Fruit fly (Drosophila melanogaster) whole organism, wandering third instar larva: Measurements from ENCODE around the gene Cpr67Fa1.

Source experiments
- Abd-B ChIP-seq: fragments of >200 bp; optimal IDR thresholded peaks from 2 replicates; lab custom pipeline; 2017; ENCODE audit warnings: missing biosample characterization, missing genetic modification characterization
- CG32264 ChIP-seq: fragments of 200-800 bp; sonication (Bioruptor generic); optimal IDR thresholded peaks from 2 replicates; lab custom pipeline; 2016; ENCODE audit warnings: missing biosample characterization, missing genetic modification characterization
- CG9705 ChIP-seq: fragments of 200-800 bp; sonication (Bioruptor generic); optimal IDR thresholded peaks from 2 replicates; lab custom pipeline; 2018; ENCODE audit warnings: missing biosample characterization, mild to moderate bottlenecking, missing genetic modification characterization
- CrebA ChIP-seq: fragments of 200-800 bp; sonication (Bioruptor generic); optimal IDR thresholded peaks from 2 replicates; lab custom pipeline; 2016; ENCODE audit warnings: missing biosample characterization, mild to moderate bottlenecking, missing genetic modification characterization, borderline replicate concordance
- Dfd ChIP-seq: fragments of >200 bp; optimal IDR thresholded peaks from 2 replicates; lab custom pipeline; 2017; ENCODE audit warnings: missing biosample characterization, missing genetic modification characterization
- Dif ChIP-seq: fragments of 200-275, 200-300 bp; sonication (Bioruptor generic); optimal IDR thresholded peaks from 2 replicates; lab custom pipeline; 2018; ENCODE audit warnings: missing biosample characterization, missing genetic modification characterization; ENCODE audit not compliant: partially characterized antibody
- GATAd ChIP-seq: sonication (Bioruptor generic); optimal IDR thresholded peaks from 2 replicates; lab custom pipeline; 2016; ENCODE audit warnings: missing biosample characterization, missing genetic modification characterization
- HLH106 ChIP-seq: fragments of 200-800 bp; optimal IDR thresholded peaks from 3 replicates; lab custom pipeline; 2019; ENCODE audit warnings: missing biosample characterization, mild to moderate bottlenecking, missing genetic modification characterization, moderate library complexity
- Hnf4 ChIP-seq: fragments of 200-800 bp; sonication (Bioruptor generic); optimal IDR thresholded peaks from 2 replicates; lab custom pipeline; 2016; ENCODE audit warnings: missing biosample characterization, mild to moderate bottlenecking, missing genetic modification characterization
- Hr78 ChIP-seq: fragments of >200 bp; optimal IDR thresholded peaks from 2 replicates; lab custom pipeline; 2017; ENCODE audit warnings: missing biosample characterization, missing genetic modification characterization
- Hr83 ChIP-seq: fragments of 200-300 bp; sonication (Bioruptor generic); optimal IDR thresholded peaks from 2 replicates; lab custom pipeline; 2016; ENCODE audit warnings: missing biosample characterization, mild to moderate bottlenecking, missing genetic modification characterization, moderate library complexity; ENCODE audit not compliant: poor library complexity, severe bottlenecking
- Jra ChIP-seq: sonication (Bioruptor generic); optimal IDR thresholded peaks from 2 replicates; lab custom pipeline; 2016; ENCODE audit warnings: missing biosample characterization, missing genetic modification characterization
- Myc ChIP-seq: fragments of >200 bp; optimal IDR thresholded peaks from 2 replicates; lab custom pipeline; 2017
- N ChIP-seq: fragments of >200 bp; optimal IDR thresholded peaks from 2 replicates; lab custom pipeline; 2018; ENCODE audit warnings: missing biosample characterization, missing external identifiers, missing genetic modification characterization
- OdsH ChIP-seq: fragments of 200-800 bp; sonication (Bioruptor generic); optimal IDR thresholded peaks from 2 replicates; lab custom pipeline; 2016; ENCODE audit warnings: missing biosample characterization, mild to moderate bottlenecking, missing genetic modification characterization
- Rel ChIP-seq, 2 experiments: fragments of 200-800 bp; sonication (Bioruptor generic) in 1 of 2; optimal IDR thresholded peaks; 2 replicates in 1 of 2; 3 replicates in 1 of 2; lab custom pipeline; 2016 to 2019; ENCODE audit warnings: mild to moderate bottlenecking in 2 of 2, missing biosample characterization in 2 of 2, missing genetic modification characterization in 2 of 2, moderate library complexity in 1 of 2
- Sp1 ChIP-seq: fragments of 200-800 bp; sonication (Bioruptor generic); optimal IDR thresholded peaks from 3 replicates; lab custom pipeline; 2019; ENCODE audit warnings: missing biosample characterization, mild to moderate bottlenecking, missing genetic modification characterization, moderate library complexity
- Vsx2 ChIP-seq: fragments of 200-300, 225-300 bp; sonication (Bioruptor generic); optimal IDR thresholded peaks from 2 replicates; lab custom pipeline; 2018; ENCODE audit warnings: missing biosample characterization, missing genetic modification characterization; ENCODE audit not compliant: partially characterized antibody
- br ChIP-seq: fragments of 200-800 bp; sonication (Bioruptor generic); optimal IDR thresholded peaks from 2 replicates; lab custom pipeline; 2016; ENCODE audit warnings: missing biosample characterization, missing genetic modification characterization
- dl ChIP-seq, 2 experiments: fragments of 175-275, 200-275 bp in 1 of 2; fragments of 200-275 bp in 1 of 2; sonication (Bioruptor generic); optimal IDR thresholded peaks; lab custom pipeline; 2018; ENCODE audit warnings: mild to moderate bottlenecking in 2 of 2, missing biosample characterization in 2 of 2, missing genetic modification characterization in 2 of 2, moderate library complexity in 2 of 2; ENCODE audit not compliant: partially characterized antibody in 2 of 2, insufficient read depth in 1 of 2
- dmrt93B ChIP-seq: fragments of 200-800 bp; sonication (Bioruptor generic); optimal IDR thresholded peaks from 2 replicates; lab custom pipeline; 2018; ENCODE audit warnings: missing biosample characterization, mild to moderate bottlenecking, missing genetic modification characterization
- dsf ChIP-seq: sonication (Bioruptor generic); optimal IDR thresholded peaks from 2 replicates; lab custom pipeline; 2016; ENCODE audit warnings: missing biosample characterization, missing genetic modification characterization, borderline replicate concordance
- ey ChIP-seq: fragments of 200-800 bp; sonication (Bioruptor generic); optimal IDR thresholded peaks from 2 replicates; lab custom pipeline; 2016; ENCODE audit warnings: missing biosample characterization, missing genetic modification characterization
- foxo ChIP-seq, 2 experiments: fragments of 200-800 bp; sonication (Bioruptor generic); optimal IDR thresholded peaks; 2 replicates in 1 of 2; 3 replicates in 1 of 2; lab custom pipeline; 2016 to 2017; ENCODE audit warnings: missing biosample characterization in 2 of 2, missing genetic modification characterization in 2 of 2
- fru ChIP-seq: fragments of 200-800 bp; sonication (Bioruptor generic); optimal IDR thresholded peaks from 3 replicates; lab custom pipeline; 2016; ENCODE audit warnings: missing biosample characterization, mild to moderate bottlenecking, missing genetic modification characterization
- h ChIP-seq: fragments of 200-800 bp; sonication (Bioruptor generic); optimal IDR thresholded peaks from 3 replicates; lab custom pipeline; 2016; ENCODE audit warnings: missing biosample characterization, mild to moderate bottlenecking, missing genetic modification characterization
- jim ChIP-seq: fragments of 175-275, 200-325 bp; sonication (Bioruptor generic); optimal IDR thresholded peaks from 2 replicates; lab custom pipeline; 2016; ENCODE audit warnings: missing biosample characterization, mild to moderate bottlenecking, missing genetic modification characterization
- lola ChIP-seq: fragments of >200 bp; optimal IDR thresholded peaks from 2 replicates; lab custom pipeline; 2017; ENCODE audit warnings: missing biosample characterization, missing genetic modification characterization
- pan ChIP-seq: fragments of >200 bp; optimal IDR thresholded peaks from 2 replicates; lab custom pipeline; 2017
- psq ChIP-seq: fragments of 200-800 bp; sonication (Bioruptor generic); optimal IDR thresholded peaks from 3 replicates; lab custom pipeline; 2017; ENCODE audit warnings: missing biosample characterization, mild to moderate bottlenecking, missing genetic modification characterization, moderate library complexity
- rgr ChIP-seq: fragments of 200-800 bp; sonication (Bioruptor generic); optimal IDR thresholded peaks from 3 replicates; lab custom pipeline; 2016; ENCODE audit warnings: missing biosample characterization, mild to moderate bottlenecking, missing genetic modification characterization
- sage ChIP-seq: fragments of 200-800 bp; sonication (Bioruptor generic); optimal IDR thresholded peaks from 2 replicates; lab custom pipeline; 2016; ENCODE audit warnings: missing biosample characterization, mild to moderate bottlenecking, missing genetic modification characterization
- sv ChIP-seq: fragments of 200-800 bp; sonication (Bioruptor generic); optimal IDR thresholded peaks from 3 replicates; lab custom pipeline; 2016; ENCODE audit warnings: missing biosample characterization, missing genetic modification characterization
- tai ChIP-seq: sonication (Bioruptor generic); optimal IDR thresholded peaks from 2 replicates; lab custom pipeline; 2016; ENCODE audit warnings: missing biosample characterization, missing genetic modification characterization
- usp ChIP-seq: fragments of >200 bp; optimal IDR thresholded peaks from 2 replicates; lab custom pipeline; 2017; ENCODE audit warnings: missing biosample characterization, missing genetic modification characterization
- woc ChIP-seq: sonication (Bioruptor generic); optimal IDR thresholded peaks from 2 replicates; lab custom pipeline; 2016; ENCODE audit warnings: missing biosample characterization, mild to moderate bottlenecking, missing genetic modification characterization

Cpr67Fa1 gene

DNA sequence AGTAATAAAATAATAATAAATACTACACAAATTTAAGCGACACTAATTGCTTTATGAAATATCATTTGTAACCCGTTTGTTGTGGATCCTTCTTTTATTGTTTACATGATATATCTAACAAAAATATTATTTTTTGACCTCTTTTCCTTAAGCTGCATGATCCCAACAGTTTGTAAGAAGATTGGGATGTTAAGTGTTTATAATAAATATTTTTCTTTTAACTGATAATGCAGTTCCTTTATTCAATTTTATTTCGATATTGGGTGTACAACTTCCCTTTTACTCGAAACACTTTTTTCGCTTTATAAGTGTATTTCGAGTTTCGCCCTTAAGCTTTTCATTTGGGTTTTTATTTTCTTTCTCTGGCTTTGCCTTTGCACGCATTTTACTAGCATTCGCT, 36.2 kb upstream of the Cpr67Fa1 start:
- TF ChIP-seq foxo (GFP tag; optimal IDR thresholded peaks at IDR 0.05; lab: Kevin White, UChicago) (no peak), Myc (lab: Kevin White, UChicago) (no peak), h (GFP tag; lab: Kevin White, UChicago) (no peak), OdsH (GFP tag; lab: Kevin White, UChicago) (no peak), tai (GFP tag; lab: Kevin White, UChicago) (no peak), CG32264 (no peak), CG9705 (no peak), HLH106 (no peak), CrebA (GFP tag; lab: Kevin White, UChicago) (no peak), GATAd (no peak), sage (no peak), pan (no peak), Abd-B (no peak), woc (GFP tag; lab: Kevin White, UChicago) (no peak)
- TF ChIP-seq, all 38 proteins: peak for 0

DNA sequence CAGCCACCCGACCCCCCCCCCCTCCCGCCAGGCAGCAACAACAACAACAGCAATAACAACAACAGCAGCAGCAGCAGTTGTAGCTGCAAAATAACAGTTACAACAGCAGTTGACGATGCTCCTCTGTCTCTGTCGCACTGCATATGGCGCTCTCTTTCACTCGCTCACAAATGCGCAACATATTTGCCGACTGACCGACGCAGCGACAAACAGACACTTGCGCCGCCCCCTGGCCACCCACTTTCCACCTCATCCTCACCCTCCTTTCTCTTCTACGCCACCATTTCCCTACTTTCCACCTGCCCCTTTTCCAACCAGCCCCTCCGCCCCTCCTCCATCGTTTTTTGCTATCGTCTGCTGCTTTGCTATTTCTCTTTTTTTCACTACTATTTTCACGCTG, 35.8 kb upstream of the Cpr67Fa1 start:
- TF ChIP-seq Dfd (GFP tag; lab: Kevin White, UChicago) (peak; percentile 83), N (no peak), Myc (lab: Kevin White, UChicago) (no peak), CrebA (GFP tag; lab: Kevin White, UChicago) (no peak), HLH106 (no peak), sage (no peak), Jra (GFP tag; lab: Kevin White, UChicago) (no peak), dsf (no peak)

DNA sequence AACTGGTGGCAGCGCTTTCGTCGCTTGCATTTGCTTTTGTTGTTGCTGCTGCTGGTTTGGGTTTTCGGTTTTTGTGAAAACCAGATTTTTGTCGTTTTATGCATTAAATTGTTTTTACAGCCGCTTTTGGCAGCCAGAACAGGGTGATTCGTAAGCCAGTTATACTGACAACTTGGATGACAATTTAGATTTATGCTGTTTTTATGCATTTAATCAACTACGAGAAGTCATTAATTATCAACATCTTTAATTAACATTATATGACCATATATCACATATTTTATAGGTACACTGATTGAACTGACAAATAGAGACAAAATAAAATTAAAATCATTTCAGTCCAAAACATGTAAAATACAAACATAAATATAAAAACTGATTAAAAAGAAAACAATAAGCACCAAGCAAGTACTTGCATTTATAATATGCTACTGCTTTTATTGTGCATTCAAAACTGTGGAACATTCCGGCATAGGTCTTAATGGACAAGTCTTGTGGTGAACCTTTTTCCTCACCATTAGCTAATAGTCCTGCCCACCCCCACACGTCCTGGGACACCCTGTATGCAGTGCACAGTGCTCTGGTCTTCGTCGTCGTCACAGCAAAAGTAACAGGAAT, 34.9 kb upstream of the Cpr67Fa1 start:
- peak; percentile 77 for TF ChIP-seq OdsH (GFP tag; lab: Kevin White, UChicago)
- TF ChIP-seq woc (GFP tag; lab: Kevin White, UChicago) = peak; percentile 67
- TF ChIP-seq ey (GFP tag; lab: Kevin White, UChicago) = peak; percentile 85
- TF ChIP-seq Hr83 (GFP tag; lab: Kevin White, UChicago) = no peak
- no peak for TF ChIP-seq pan
- TF ChIP-seq dmrt93B = peak; percentile 87
- peak in 1 of 2 experiments; percentile 90 for TF ChIP-seq foxo (GFP tag; optimal IDR thresholded peaks at IDR 0.05; lab: Kevin White, UChicago)
- TF ChIP-seq psq = peak; percentile 81
- no peak for TF ChIP-seq CrebA (GFP tag; lab: Kevin White, UChicago)
- peak; percentile 82 for TF ChIP-seq h (GFP tag; lab: Kevin White, UChicago)
- TF ChIP-seq sage = peak; percentile 53
- peak; percentile 43 for TF ChIP-seq Jra (GFP tag; lab: Kevin White, UChicago)
- peak; percentile 79 for TF ChIP-seq fru
- peak; percentile 79 for TF ChIP-seq CG9705
- peak; percentile 79 for TF ChIP-seq rgr (GFP tag; lab: Kevin White, UChicago)
- peak; percentile 93 for TF ChIP-seq Sp1 (GFP tag; lab: Kevin White, UChicago)
- peak; percentile 57 for TF ChIP-seq tai (GFP tag; lab: Kevin White, UChicago)
- no peak for TF ChIP-seq Hr78 (GFP tag; lab: Kevin White, UChicago)
- TF ChIP-seq Hnf4 (GFP tag; lab: Kevin White, UChicago) = peak; percentile 34
- peak; percentile 88 for TF ChIP-seq HLH106
- TF ChIP-seq sv (GFP tag; lab: Kevin White, UChicago) = no peak
- TF ChIP-seq CG32264 = peak; percentile 43
- TF ChIP-seq br = peak; percentile 73

DNA sequence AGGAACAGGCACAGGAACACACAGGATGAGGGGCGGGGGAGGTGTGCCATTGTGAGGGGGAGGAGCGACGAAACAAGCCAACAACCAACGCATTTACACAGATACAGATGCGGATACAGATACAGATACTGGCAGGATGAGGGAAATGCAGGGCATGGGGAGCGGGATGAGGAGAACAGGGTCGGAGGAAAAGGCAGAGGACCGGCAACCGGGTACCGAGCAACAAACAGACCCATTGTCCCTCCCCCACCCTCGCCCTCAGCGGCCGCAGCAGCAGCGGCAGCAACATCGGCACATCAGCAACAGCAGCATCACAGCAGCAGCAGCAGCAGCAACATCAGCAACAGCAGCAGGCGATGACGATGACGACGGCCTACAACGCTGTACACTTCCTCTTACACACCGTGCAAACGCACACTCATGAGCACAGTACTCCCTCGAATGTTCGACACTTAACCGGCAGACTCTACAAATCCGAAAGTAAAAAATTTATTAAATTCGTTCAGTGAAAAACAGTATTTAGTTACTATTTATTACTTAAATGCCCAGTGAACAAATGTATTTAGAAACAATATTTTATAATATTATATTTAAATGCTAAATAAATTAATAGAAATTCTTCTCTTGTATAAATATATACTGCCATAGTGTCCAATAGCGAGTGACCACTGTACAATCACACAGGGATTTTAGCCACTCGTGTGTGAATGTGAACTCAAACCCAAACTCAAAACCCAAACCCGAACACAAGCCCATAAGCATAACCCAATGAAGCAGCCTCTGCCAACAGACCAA, 34.2 kb upstream of the Cpr67Fa1 start:
- no peak for TF ChIP-seq pan
- TF ChIP-seq dl (GFP tag; optimal IDR thresholded peaks at IDR 0.05; lab: Kevin White, UChicago; ENCODE audit: insufficient read depth in 1 of 2, partially characterized antibody in 2 of 2) = peak in 1 of 2 experiments; percentile 53
- peak; percentile 88 for TF ChIP-seq rgr (GFP tag; lab: Kevin White, UChicago)
- TF ChIP-seq Vsx2 (GFP tag; lab: Kevin White, UChicago) = peak; percentile 68
- TF ChIP-seq GATAd = no peak
- no peak for TF ChIP-seq jim (GFP tag; lab: Kevin White, UChicago)
- peak; percentile 80 for TF ChIP-seq Hnf4 (GFP tag; lab: Kevin White, UChicago)
- TF ChIP-seq Jra (GFP tag; lab: Kevin White, UChicago) = peak; percentile 63
- TF ChIP-seq Abd-B = no peak
- TF ChIP-seq Hr78 (GFP tag; lab: Kevin White, UChicago) = no peak
- TF ChIP-seq tai (GFP tag; lab: Kevin White, UChicago) = peak; percentile 61
- peak; percentile 83 for TF ChIP-seq sage
- TF ChIP-seq lola (GFP tag; lab: Kevin White, UChicago) = no peak
- peak; percentile 76 for TF ChIP-seq br
- no peak for TF ChIP-seq Hr83 (GFP tag; lab: Kevin White, UChicago)
- peak; percentile 52 for TF ChIP-seq sv (GFP tag; lab: Kevin White, UChicago)
- peak; percentile 55 for TF ChIP-seq Dif (GFP tag; lab: Kevin White, UChicago)
- no peak for TF ChIP-seq usp
- TF ChIP-seq N = no peak
- TF ChIP-seq foxo (GFP tag; optimal IDR thresholded peaks at IDR 0.05; lab: Kevin White, UChicago) = peak in 1 of 2 experiments; percentile 95
- TF ChIP-seq HLH106 = peak; percentile 98
- TF ChIP-seq ey (GFP tag; lab: Kevin White, UChicago) = peak; percentile 65
- peak; percentile 34 for TF ChIP-seq CG32264
- TF ChIP-seq dmrt93B = peak; percentile 98
- peak; percentile 13 for TF ChIP-seq dsf
- peak; percentile 72 for TF ChIP-seq Rel (GFP tag; optimal IDR thresholded peaks at IDR 0.05; lab: Kevin White, UChicago)
- peak; percentile 79 for TF ChIP-seq Rel (tag; optimal IDR thresholded peaks at IDR 0.05; lab: Kevin White, UChicago)
- peak; percentile 79 for TF ChIP-seq Dfd (GFP tag; lab: Kevin White, UChicago)
- peak; percentile 97 for TF ChIP-seq CG9705
- TF ChIP-seq fru = peak; percentile 66
- TF ChIP-seq CrebA (GFP tag; lab: Kevin White, UChicago) = no peak
